Fruit fly (Drosophila melanogaster) whole organism: ENCODE measurements around the gene Pgam5.

Experiments
- CG8478 ChIP-seq: fragments of >200 bp; optimal IDR thresholded peaks from 2 replicates; lab custom pipeline; 2018; ENCODE audit warnings: inconsistent platforms
- Dll ChIP-seq: fragments of >200 bp; optimal IDR thresholded peaks from 2 replicates; lab custom pipeline; 2017
- EcR ChIP-seq, 2 experiments: fragments of >200 bp; optimal IDR thresholded peaks; 2 replicates each; lab custom pipeline; 2017; ENCODE audit warnings: missing biosample characterization in 2 of 2, missing genetic modification characterization in 2 of 2, missing genetic modification reagents in 2 of 2
- pan ChIP-seq: fragments of >200 bp; optimal IDR thresholded peaks from 2 replicates; lab custom pipeline; 2017
- psq ChIP-seq: fragments of >200 bp; optimal IDR thresholded peaks from 2 replicates; lab custom pipeline; 2017
- usp ChIP-seq: fragments of >200 bp; optimal IDR thresholded peaks from 2 replicates; lab custom pipeline; 2017; ENCODE audit warnings: missing biosample characterization, missing genetic modification characterization, mixed read lengths

The Pgam5 gene

dm6 chrX:1897384-1897783 is 24.0 kb upstream of the Pgam5 start:
- TF ChIP-seq psq = no peak
- no peak for TF ChIP-seq pan (lab: Kevin White, UChicago)
- TF ChIP-seq EcR (GFP tag; optimal IDR thresholded peaks at IDR 0.05; lab: Kevin White, UChicago) = no peak
- TF ChIP-seq CG8478 (lab: Kevin White, UChicago) = no peak
- no peak for TF ChIP-seq usp (GFP tag; lab: Kevin White, UChicago)
- TF ChIP-seq Dll (lab: Kevin White, UChicago) = no peak

dm6 chrX:1893532-1893931 is 20.2 kb upstream of the Pgam5 start:
- no peak for TF ChIP-seq EcR (GFP tag; optimal IDR thresholded peaks at IDR 0.05; lab: Kevin White, UChicago)

dm6 chrX:1889926-1890325 is 16.6 kb upstream of the Pgam5 start, which contains the start of the genes trr and mRpL16:
Gene trr (minus strand): TSS chrX:1889950.
Gene mRpL16 (plus strand): TSS chrX:1890256.
- TF ChIP-seq psq (no peak), CG8478 (lab: Kevin White, UChicago) (no peak), pan (lab: Kevin White, UChicago) (no peak), EcR (GFP tag; optimal IDR thresholded peaks at IDR 0.05; lab: Kevin White, UChicago) (no peak), Dll (lab: Kevin White, UChicago) (no peak), usp (GFP tag; lab: Kevin White, UChicago) (no peak)

dm6 chrX:1880779-1881178 is 7.4 kb upstream of the Pgam5 start:
- no peak for TF ChIP-seq usp (GFP tag; lab: Kevin White, UChicago)
- TF ChIP-seq Dll (lab: Kevin White, UChicago) = no peak
- TF ChIP-seq pan (lab: Kevin White, UChicago) = no peak
- no peak for TF ChIP-seq EcR (GFP tag; optimal IDR thresholded peaks at IDR 0.05; lab: Kevin White, UChicago)
- TF ChIP-seq CG8478 (lab: Kevin White, UChicago) = no peak
- no peak for TF ChIP-seq psq

dm6 chrX:1880139-1880556 is 6.8 kb upstream of the Pgam5 start, which contains the start of gene Coa8:
Gene Coa8 (plus strand): TSS chrX:1880282.
- TF ChIP-seq EcR (GFP tag; optimal IDR thresholded peaks at IDR 0.05; lab: Kevin White, UChicago) = no peak
- TF ChIP-seq CG8478 (lab: Kevin White, UChicago) = no peak
- no peak for TF ChIP-seq usp (GFP tag; lab: Kevin White, UChicago)
- no peak for TF ChIP-seq psq
- no peak for TF ChIP-seq pan (lab: Kevin White, UChicago)
- no peak for TF ChIP-seq Dll (lab: Kevin White, UChicago)

dm6 chrX:1879606-1880110 is 6.3 kb upstream of the Pgam5 start, which contains the start of gene CG14818:
Gene CG14818 (minus strand): TSS chrX:1879774.
- TF ChIP-seq Dll (lab: Kevin White, UChicago) = no peak
- TF ChIP-seq CG8478 (lab: Kevin White, UChicago) = no peak
- TF ChIP-seq pan (lab: Kevin White, UChicago) = no peak
- TF ChIP-seq usp (GFP tag; lab: Kevin White, UChicago) = no peak
- TF ChIP-seq EcR (GFP tag; optimal IDR thresholded peaks at IDR 0.05; lab: Kevin White, UChicago) = no peak
- no peak for TF ChIP-seq psq

- TF ChIP-seq Dll (lab: Kevin White, UChicago) (no peak), pan (lab: Kevin White, UChicago) (no peak), psq (no peak), EcR (GFP tag; optimal IDR thresholded peaks at IDR 0.05; lab: Kevin White, UChicago) (no peak), CG8478 (lab: Kevin White, UChicago) (no peak), usp (GFP tag; lab: Kevin White, UChicago) (no peak)
Measured at dm6 chrX:1877107-1877736, 3.9 kb upstream of the Pgam5 start, which contains the start of the genes CG14817 and CG14805. Gene CG14817 (minus strand): TSS chrX:1877270. Gene CG14805 (plus strand): TSS chrX:1877317.

- TF ChIP-seq psq (no peak), pan (lab: Kevin White, UChicago) (no peak), CG8478 (lab: Kevin White, UChicago) (no peak), usp (GFP tag; lab: Kevin White, UChicago) (no peak), EcR (GFP tag; optimal IDR thresholded peaks at IDR 0.05; lab: Kevin White, UChicago) (no peak), Dll (lab: Kevin White, UChicago) (no peak)
Measured at dm6 chrX:1868586-1869111, 4.7 kb downstream of the Pgam5 start, which contains the start of the genes CG14803 and Pex5. Gene CG14803 (plus strand): TSS chrX:1868870. Gene Pex5 (minus strand): TSS chrX:1869061.

dm6 chrX:1865673-1866072 is 7.7 kb downstream of the Pgam5 start, which contains the start of the genes Gcna and MED18:
Gene Gcna (minus strand): TSS chrX:1865835.
Gene MED18 (plus strand): TSS chrX:1865909.
- no peak for TF ChIP-seq EcR (GFP tag; optimal IDR thresholded peaks at IDR 0.05; lab: Kevin White, UChicago)
- no peak for TF ChIP-seq pan (lab: Kevin White, UChicago)
- no peak for TF ChIP-seq psq
- TF ChIP-seq usp (GFP tag; lab: Kevin White, UChicago) = no peak
- TF ChIP-seq Dll (lab: Kevin White, UChicago) = no peak
- no peak for TF ChIP-seq CG8478 (lab: Kevin White, UChicago)

- TF ChIP-seq psq = no peak
- no peak for TF ChIP-seq EcR (GFP tag; optimal IDR thresholded peaks at IDR 0.05; lab: Kevin White, UChicago)
- no peak for TF ChIP-seq CG8478 (lab: Kevin White, UChicago)
- TF ChIP-seq Dll (lab: Kevin White, UChicago) = no peak
- TF ChIP-seq usp (GFP tag; lab: Kevin White, UChicago) = no peak
- TF ChIP-seq pan (lab: Kevin White, UChicago) = peak; percentile 70
Measured at dm6 chrX:1861620-1862184, 11.7 kb downstream of the Pgam5 start, which contains the start of gene deltaCOP. Gene deltaCOP (minus strand): TSS chrX:1861790.

dm6 chrX:1858867-1859266 is 14.5 kb downstream of the Pgam5 start, which contains the start of gene Lamtor5:
Gene Lamtor5 (minus strand): TSS chrX:1858971.
- no peak for TF ChIP-seq usp (GFP tag; lab: Kevin White, UChicago)
- TF ChIP-seq CG8478 (lab: Kevin White, UChicago) = no peak
- TF ChIP-seq Dll (lab: Kevin White, UChicago) = no peak
- no peak for TF ChIP-seq pan (lab: Kevin White, UChicago)
- TF ChIP-seq psq = no peak
- no peak for TF ChIP-seq EcR (GFP tag; optimal IDR thresholded peaks at IDR 0.05; lab: Kevin White, UChicago)
